Fruit fly (Drosophila melanogaster) whole organism, pupa: ENCODE data around the gene CG17154.

ENCODE experiments used
- CG13204 ChIP-seq: fragments of 200-800 bp; sonication (Bioruptor generic); optimal IDR thresholded peaks from 2 replicates; lab custom pipeline; 2018; ENCODE audit warnings: missing biosample characterization, mild to moderate bottlenecking, missing genetic modification characterization, moderate library complexity
- CG14655 ChIP-seq: fragments of 200-800 bp; sonication (Bioruptor generic); optimal IDR thresholded peaks from 3 replicates; lab custom pipeline; 2017; ENCODE audit warnings: mild to moderate bottlenecking, missing biosample characterization, missing genetic modification reagents, missing genetic modification characterization
- CG15710 ChIP-seq: fragments of 200-800 bp; sonication (Bioruptor generic); optimal IDR thresholded peaks from 2 replicates; lab custom pipeline; 2018; ENCODE audit warnings: missing biosample characterization, mild to moderate bottlenecking, missing genetic modification characterization, moderate library complexity
- CG8159 ChIP-seq: fragments of 200-800 bp; sonication (Bioruptor generic); optimal IDR thresholded peaks from 3 replicates; lab custom pipeline; 2018; ENCODE audit warnings: missing biosample characterization, mild to moderate bottlenecking, missing genetic modification characterization, moderate library complexity
- CG8301 ChIP-seq: fragments of 200-800 bp; sonication (Bioruptor generic); optimal IDR thresholded peaks from 2 replicates; lab custom pipeline; 2018; ENCODE audit warnings: missing biosample characterization, mild to moderate bottlenecking, missing genetic modification characterization
- CG9948 ChIP-seq: fragments of 200-800 bp; sonication (Bioruptor generic); optimal IDR thresholded peaks from 2 replicates; lab custom pipeline; 2018; ENCODE audit warnings: missing biosample characterization, mild to moderate bottlenecking, missing genetic modification characterization, moderate library complexity
- EcR ChIP-seq: fragments of 200-800 bp; sonication (Bioruptor generic); optimal IDR thresholded peaks from 3 replicates; lab custom pipeline; 2019; ENCODE audit warnings: missing biosample characterization, missing genetic modification characterization, mild to moderate bottlenecking, moderate library complexity, missing genetic modification reagents
- Ets98B ChIP-seq: fragments of 200-800 bp; sonication (Bioruptor generic); IDR thresholded peaks from 2 replicates; pipeline ENCODE4 v1.3.6; 2022; ENCODE audit warnings: missing biosample characterization, missing genetic modification characterization
- Pif1A ChIP-seq: fragments of 200-800 bp; sonication (Bioruptor generic); optimal IDR thresholded peaks from 3 replicates; lab custom pipeline; 2016; ENCODE audit warnings: missing biosample characterization, missing genetic modification characterization
- fd96Ca ChIP-seq: fragments of 200-800 bp; sonication (Bioruptor generic); IDR thresholded peaks from 3 replicates; pipeline ENCODE4 v1.3.6; 2022; ENCODE audit warnings: missing biosample characterization, missing genetic modification characterization

DNA sequence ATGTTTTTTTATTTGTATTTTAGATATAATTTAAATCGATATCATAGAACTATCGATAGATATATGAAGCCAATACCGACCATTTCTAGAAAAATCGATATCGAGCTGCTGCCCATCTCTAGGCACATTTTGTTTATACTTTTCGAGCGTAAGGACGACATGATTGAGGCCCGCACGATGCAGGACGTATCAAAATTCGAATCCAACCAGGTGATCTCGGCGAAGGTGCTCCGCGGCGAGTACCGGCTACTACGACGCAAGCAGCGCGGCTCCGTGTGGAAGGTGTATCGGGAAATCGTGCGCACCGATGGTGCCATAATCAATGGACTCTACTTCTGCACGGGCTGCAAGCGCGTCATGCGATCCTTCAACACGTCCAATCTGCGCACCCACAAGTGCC, 29.7 kb downstream of the CG17154 start, which contains the start of gene ssp:
- TF ChIP-seq Ets98B (GFP tag; lab: Robert Waterston, UW) (no peak), EcR (GFP tag; lab: Kevin White, UChicago) (no peak), Pif1A (no peak), CG14655 (GFP tag; lab: Kevin White, UChicago) (no peak), CG15710 (no peak), CG13204 (GFP tag; lab: Kevin White, UChicago) (no peak), CG9948 (tag; lab: Kevin White, UChicago) (no peak), CG8301 (tag; lab: Kevin White, UChicago) (no peak), fd96Ca (GFP tag; lab: Robert Waterston, UW) (no peak), CG8159 (tag; lab: Kevin White, UChicago) (no peak)
